Worm (Caenorhabditis elegans) whole organism, L3 larva: Measurements from ENCODE around the gene M163.9.

Experiments used
- aly-2 ChIP-seq: fragments of 150-350 bp; optimal IDR thresholded peaks from 2 replicates; lab custom pipeline; 2014; ENCODE audit warnings: missing biosample characterization, missing genetic modification characterization
- ama-1 ChIP-seq: fragments of 150-350 bp; optimal IDR thresholded peaks from 2 replicates; lab custom pipeline; 2018
- jun-1 ChIP-seq: fragments of 150-350 bp; optimal IDR thresholded peaks from 2 replicates; lab custom pipeline; 2014; ENCODE audit warnings: missing biosample characterization, missing genetic modification reagents, missing genetic modification characterization
- lin-39 ChIP-seq: fragments of 150-350 bp; optimal IDR thresholded peaks from 2 replicates; lab custom pipeline; 2018; ENCODE audit warnings: missing biosample characterization, missing genetic modification reagents, missing genetic modification characterization
- mdl-1 ChIP-seq: fragments of 150-350 bp; optimal IDR thresholded peaks from 2 replicates; lab custom pipeline; 2014; ENCODE audit warnings: missing biosample characterization, missing genetic modification characterization
- nhr-25 ChIP-seq: sonication (generic microtip); optimal IDR thresholded peaks from 2 replicates; lab custom pipeline; 2017; ENCODE audit warnings: missing biosample characterization, missing genetic modification characterization
- nhr-28 ChIP-seq: fragments of 150-350 bp; optimal IDR thresholded peaks from 2 replicates; lab custom pipeline; 2014; ENCODE audit warnings: missing biosample characterization, missing genetic modification characterization
- nhr-76 ChIP-seq: fragments of 150-350 bp; sonication (generic microtip); optimal IDR thresholded peaks from 5 replicates; lab custom pipeline; 2014; ENCODE audit warnings: missing biosample characterization, missing genetic modification characterization
- pqm-1 ChIP-seq: fragments of 150-350 bp; optimal IDR thresholded peaks from 2 replicates; lab custom pipeline; 2017; ENCODE audit warnings: missing biosample characterization, missing genetic modification characterization, inconsistent platforms
- ztf-4 ChIP-seq: fragments of 150-350 bp; optimal IDR thresholded peaks from 2 replicates; lab custom pipeline; 2014; ENCODE audit warnings: missing biosample characterization, missing genetic modification characterization

ce11 chrX:14444701-14445100, 24.7 kb upstream of the M163.9 start, which contains the start of gene F23D12.4:
- TF ChIP-seq ama-1 (lab: Kevin White, UChicago) (no peak), pqm-1 (tag; lab: Kevin White, UChicago) (no peak), nhr-25 (no peak), jun-1 (tag; lab: Kevin White, UChicago) (no peak), lin-39 (no peak), nhr-76 (tag; lab: Kevin White, UChicago) (no peak), nhr-28 (tag; lab: Kevin White, UChicago) (no peak), aly-2 (tag; lab: Kevin White, UChicago) (no peak), ztf-4 (tag; lab: Kevin White, UChicago) (no peak), mdl-1 (no peak)
